Worm (Caenorhabditis elegans) whole organism, young adult: ENCODE results near the gene gakh-1.

Experiments used
- D2030.7 ChIP-seq: fragments of 200-800 bp; sonication (Bioruptor generic); IDR thresholded peaks from 2 replicates; pipeline ENCODE4 v1.3.6; 2022; ENCODE audit warnings: missing genetic modification reagents, missing genetic modification characterization, missing compliant biosample characterization
- F10E7.11 ChIP-seq: sonication (generic microtip); optimal IDR thresholded peaks from 2 replicates; lab custom pipeline; 2017; ENCODE audit warnings: mild to moderate bottlenecking, missing genetic modification characterization, moderate library complexity, missing compliant biosample characterization
- F49E8.2 ChIP-seq: sonication (generic microtip); optimal IDR thresholded peaks from 3 replicates; lab custom pipeline; 2017; ENCODE audit warnings: missing genetic modification characterization, mild to moderate bottlenecking, missing compliant biosample characterization, antibody characterized with exemption, moderate library complexity; ENCODE audit not compliant: insufficient read depth
- F57A8.1 ChIP-seq: fragments of 200-800 bp; sonication (Bioruptor generic); optimal IDR thresholded peaks from 2 replicates; lab custom pipeline; 2018; ENCODE audit warnings: mild to moderate bottlenecking, missing genetic modification characterization, moderate library complexity, missing compliant biosample characterization
- Y79H2A.3 ChIP-seq: fragments of 200-800 bp; sonication (Bioruptor generic); conservative IDR thresholded peaks from 2 replicates; pipeline ENCODE4 v1.3.6; 2022; ENCODE audit warnings: missing genetic modification reagents, missing genetic modification characterization, missing compliant biosample characterization
- Y95B8A.8 ChIP-seq: fragments of 200-800 bp; sonication (Bioruptor generic); IDR thresholded peaks from 2 replicates; pipeline ENCODE4 v1.3.6; 2022; ENCODE audit warnings: missing genetic modification reagents, missing genetic modification characterization, missing compliant biosample characterization
- atf-7 ChIP-seq: sonication (generic microtip); optimal IDR thresholded peaks from 2 replicates; lab custom pipeline; 2017; ENCODE audit warnings: mild to moderate bottlenecking, missing genetic modification characterization, missing compliant biosample characterization
- athp-1 ChIP-seq: sonication (generic microtip); optimal IDR thresholded peaks from 2 replicates; lab custom pipeline; 2017; ENCODE audit warnings: mild to moderate bottlenecking, missing genetic modification characterization, missing compliant biosample characterization
- ceh-40 ChIP-seq: fragments of 200-800 bp; sonication (Bioruptor generic); IDR thresholded peaks from 2 replicates; pipeline ENCODE4 v1.3.6; 2022; ENCODE audit warnings: missing genetic modification characterization, missing compliant biosample characterization
- ceh-91 ChIP-seq: fragments of 200-800 bp; sonication (Bioruptor generic); IDR thresholded peaks from 2 replicates; pipeline ENCODE4 v1.3.6; 2022; ENCODE audit warnings: missing genetic modification reagents, missing genetic modification characterization, missing compliant biosample characterization
- dpff-1 ChIP-seq: sonication (generic microtip); optimal IDR thresholded peaks from 2 replicates; lab custom pipeline; 2017; ENCODE audit warnings: mild to moderate bottlenecking, missing genetic modification characterization, missing compliant biosample characterization
- hlh-26 ChIP-seq: fragments of 200-800 bp; sonication (Bioruptor generic); conservative IDR thresholded peaks from 2 replicates; pipeline ENCODE4 v1.3.6; 2022; ENCODE audit warnings: missing genetic modification reagents, missing genetic modification characterization, missing compliant biosample characterization
- hmg-20 ChIP-seq: fragments of 200-800 bp; sonication (Bioruptor generic); IDR thresholded peaks from 2 replicates; pipeline ENCODE4 v1.3.6; 2022; ENCODE audit warnings: missing genetic modification reagents, missing genetic modification characterization, missing compliant biosample characterization
- lin-40 ChIP-seq: sonication (generic microtip); optimal IDR thresholded peaks from 2 replicates; lab custom pipeline; 2016; ENCODE audit warnings: missing genetic modification characterization, mild to moderate bottlenecking, missing compliant biosample characterization, missing genotype, missing genetic modification reagents
- madf-3 ChIP-seq: fragments of 200-800 bp; sonication (Bioruptor generic); IDR thresholded peaks from 2 replicates; pipeline ENCODE4 v1.3.6; 2022; ENCODE audit warnings: missing genetic modification reagents, missing genetic modification characterization, missing compliant biosample characterization
- nfya-2 ChIP-seq: fragments of 200-800 bp; sonication (Bioruptor generic); IDR thresholded peaks from 2 replicates; pipeline ENCODE4 v1.3.6; 2022; ENCODE audit warnings: missing genetic modification reagents, missing genetic modification characterization, missing compliant biosample characterization
- nfyb-1 ChIP-seq: fragments of 200-800 bp; sonication (Bioruptor generic); IDR thresholded peaks from 2 replicates; pipeline ENCODE4 v1.3.6; 2022; ENCODE audit warnings: missing genetic modification reagents, missing genetic modification characterization, missing compliant biosample characterization
- nhr-27 ChIP-seq: fragments of 200-800 bp; sonication (Bioruptor generic); optimal IDR thresholded peaks from 2 replicates; lab custom pipeline; 2018; ENCODE audit warnings: mild to moderate bottlenecking, missing genetic modification characterization, moderate library complexity, missing compliant biosample characterization
- nhr-80 ChIP-seq: sonication (generic microtip); optimal IDR thresholded peaks from 2 replicates; lab custom pipeline; 2016; ENCODE audit warnings: missing genetic modification characterization, missing compliant biosample characterization
- rcor-1 ChIP-seq: fragments of 200-800 bp; sonication (Bioruptor generic); IDR thresholded peaks from 2 replicates; pipeline ENCODE4 v1.3.6; 2022; ENCODE audit warnings: missing genetic modification reagents, missing genetic modification characterization, missing compliant biosample characterization
- rpc-1 ChIP-seq, 2 experiments: fragments of 150-350 bp in 1 of 2; sonication (generic microtip) in 1 of 2; optimal IDR thresholded peaks; 2 replicates each; lab custom pipeline; 2014 to 2018; ENCODE audit warnings: missing biosample characterization in 1 of 2, missing genetic modification characterization in 1 of 2, missing genetic modification reagents in 1 of 2, missing genotype in 1 of 2
- sptf-2 ChIP-seq: fragments of 200-800 bp; sonication (Bioruptor generic); optimal IDR thresholded peaks from 2 replicates; lab custom pipeline; 2018; ENCODE audit warnings: mild to moderate bottlenecking, missing genetic modification characterization, missing compliant biosample characterization
- tbx-9 ChIP-seq: sonication (generic microtip); optimal IDR thresholded peaks from 2 replicates; lab custom pipeline; 2016; ENCODE audit warnings: borderline replicate concordance, missing genetic modification characterization, inconsistent platforms, missing compliant biosample characterization
- xnd-1 ChIP-seq: sonication (generic microtip); optimal IDR thresholded peaks from 2 replicates; lab custom pipeline; 2016; ENCODE audit warnings: missing genotype, missing genetic modification reagents, missing genetic modification characterization, missing compliant biosample characterization
- zim-3 ChIP-seq: sonication (generic microtip); optimal IDR thresholded peaks from 2 replicates; lab custom pipeline; 2017; ENCODE audit warnings: mild to moderate bottlenecking, missing genetic modification characterization, moderate library complexity, missing compliant biosample characterization
- ztf-22 ChIP-seq: fragments of 200-800 bp; sonication (Bioruptor generic); optimal IDR thresholded peaks from 2 replicates; lab custom pipeline; 2018; ENCODE audit warnings: mild to moderate bottlenecking, missing genetic modification characterization, moderate library complexity, missing compliant biosample characterization
- ztf-26 ChIP-seq: sonication (generic microtip); optimal IDR thresholded peaks from 2 replicates; lab custom pipeline; 2017; ENCODE audit warnings: missing genetic modification characterization, missing compliant biosample characterization
- ztf-28 ChIP-seq: fragments of 200-800 bp; sonication (Bioruptor generic); IDR thresholded peaks from 2 replicates; pipeline ENCODE4 v1.3.6; 2022; ENCODE audit warnings: missing genetic modification reagents, missing genetic modification characterization, missing compliant biosample characterization
- ztf-6 ChIP-seq: fragments of 200-800 bp; sonication (Bioruptor generic); IDR thresholded peaks from 2 replicates; pipeline ENCODE4 v1.3.6; 2022; ENCODE audit warnings: missing genetic modification reagents, missing genetic modification characterization, missing compliant biosample characterization

gakh-1 gene

DNA sequence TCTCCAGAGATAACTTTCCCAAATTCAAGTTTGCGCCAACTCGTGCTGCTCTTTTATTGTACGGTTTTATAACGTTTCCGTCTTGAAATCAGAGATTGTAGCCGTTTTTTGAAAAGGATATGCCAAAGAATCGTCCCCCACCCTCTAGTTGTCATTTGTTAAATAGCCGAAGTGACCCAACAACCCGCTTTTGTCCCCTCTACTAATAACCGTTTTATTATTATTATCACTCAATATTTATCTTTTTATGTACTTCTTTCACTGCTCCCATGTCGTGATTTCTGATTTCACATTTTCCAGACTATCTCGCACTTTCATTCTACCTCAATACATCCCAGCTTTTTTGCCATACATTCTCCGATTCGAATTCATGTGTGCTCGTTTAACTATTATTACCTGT lies 44.7 kb downstream of the gakh-1 start:
- TF ChIP-seq F49E8.2 (no peak), sptf-2 (GFP tag; lab: Kevin White, UChicago) (no peak), dpff-1 (no peak), nfyb-1 (GFP tag; lab: Robert Waterston, UW) (no peak), ceh-40 (GFP tag; lab: Robert Waterston, UW) (no peak), athp-1 (no peak), rpc-1 (optimal IDR thresholded peaks at IDR 0.05; lab: Kevin White, UChicago) (no peak), rpc-1 (tag; optimal IDR thresholded peaks at IDR 0.05; lab: Kevin White, UChicago) (no peak), rcor-1 (GFP tag; lab: Robert Waterston, UW) (no peak), ceh-91 (no peak), xnd-1 (no peak), nhr-27 (no peak), nfya-2 (GFP tag; lab: Robert Waterston, UW) (no peak), F57A8.1 (GFP tag; lab: Kevin White, UChicago) (no peak), ztf-26 (tag; lab: Kevin White, UChicago) (no peak), ztf-22 (GFP tag; lab: Kevin White, UChicago) (no peak), D2030.7 (GFP tag; lab: Robert Waterston, UW) (no peak)
- TF ChIP-seq, all 124 proteins: peak for 0

DNA sequence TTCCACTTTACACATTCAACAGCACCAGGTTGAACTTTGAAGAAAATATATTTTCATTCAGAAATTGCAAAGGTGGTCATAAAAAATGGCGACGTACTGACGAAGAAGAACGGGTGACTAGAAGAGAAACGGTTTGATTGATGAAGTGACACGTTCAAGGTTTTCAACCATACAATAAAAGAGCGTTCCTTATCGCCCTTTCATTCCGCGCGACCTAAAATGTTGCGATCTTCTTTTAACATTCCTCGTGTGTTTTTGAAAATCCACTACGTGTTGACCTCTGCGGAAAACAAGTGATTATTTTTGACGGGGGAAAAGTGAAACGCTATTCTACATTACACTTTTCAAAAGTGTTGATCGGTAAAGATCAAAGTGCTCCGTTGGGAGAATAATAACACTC lies 45.8 kb downstream of the gakh-1 start:
- TF ChIP-seq hlh-26 (GFP tag; lab: Robert Waterston, UW), result no peak
- no peak for TF ChIP-seq F10E7.11
- TF ChIP-seq tbx-9 (tag; lab: Kevin White, UChicago), result no peak
- TF ChIP-seq Y79H2A.3 (GFP tag; lab: Robert Waterston, UW), result no peak
- TF ChIP-seq ztf-28 (GFP tag; lab: Robert Waterston, UW), result no peak
- TF ChIP-seq madf-3, result no peak
- TF ChIP-seq sptf-2 (GFP tag; lab: Kevin White, UChicago), result no peak
- no peak for TF ChIP-seq Y95B8A.8 (GFP tag; lab: Robert Waterston, UW)
- TF ChIP-seq lin-40 (tag; lab: Kevin White, UChicago), result no peak
- TF ChIP-seq atf-7 (tag; lab: Kevin White, UChicago), result no peak

DNA sequence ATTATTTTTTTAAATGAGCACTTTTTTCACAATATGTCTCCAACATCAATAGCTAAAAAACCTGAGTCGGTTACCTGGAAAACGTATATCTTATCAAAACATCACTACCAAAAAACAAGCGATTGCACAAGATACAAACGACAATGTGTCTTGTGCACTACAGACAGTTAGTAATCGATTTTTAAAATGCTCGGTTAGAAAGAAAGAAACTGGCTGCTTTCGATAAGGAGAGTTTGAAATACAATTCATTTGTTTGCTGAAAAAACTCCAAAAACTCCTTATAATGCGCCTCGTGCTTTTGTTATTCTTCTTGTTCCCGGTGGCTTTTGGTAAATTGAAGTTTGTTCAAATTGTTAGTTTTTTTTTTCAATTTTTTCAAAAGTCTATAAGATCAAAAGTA lies 46.9 kb downstream of the gakh-1 start, which contains the start of gene acp-5:
Gene acp-5 (plus strand): TSS at position 261 of the 400 bp plus-strand sequence.
- TF ChIP-seq nhr-80 (peak; percentile 40), hmg-20 (no peak)

DNA sequence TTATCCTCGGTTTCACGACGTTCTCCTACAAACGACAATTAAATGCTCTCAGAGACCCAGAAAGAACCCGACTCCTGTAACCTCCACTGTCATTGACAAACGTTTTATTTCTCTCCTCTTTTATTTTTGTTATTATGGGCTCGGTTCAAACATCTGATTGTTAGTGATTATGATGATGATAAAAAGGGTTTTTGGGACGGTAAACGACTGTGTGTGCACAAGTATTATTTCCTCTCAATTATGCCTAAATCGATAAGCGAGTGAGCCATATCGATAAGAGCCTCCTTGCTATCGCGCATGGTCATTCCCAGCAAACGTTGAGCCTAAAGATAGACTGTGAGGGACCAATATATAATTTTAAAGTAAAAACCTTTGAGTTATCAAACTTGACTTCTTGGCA lies 49.5 kb downstream of the gakh-1 start:
- TF ChIP-seq ztf-6 (GFP tag; lab: Robert Waterston, UW), result no peak
- peak; percentile 19 for TF ChIP-seq nhr-80

DNA sequence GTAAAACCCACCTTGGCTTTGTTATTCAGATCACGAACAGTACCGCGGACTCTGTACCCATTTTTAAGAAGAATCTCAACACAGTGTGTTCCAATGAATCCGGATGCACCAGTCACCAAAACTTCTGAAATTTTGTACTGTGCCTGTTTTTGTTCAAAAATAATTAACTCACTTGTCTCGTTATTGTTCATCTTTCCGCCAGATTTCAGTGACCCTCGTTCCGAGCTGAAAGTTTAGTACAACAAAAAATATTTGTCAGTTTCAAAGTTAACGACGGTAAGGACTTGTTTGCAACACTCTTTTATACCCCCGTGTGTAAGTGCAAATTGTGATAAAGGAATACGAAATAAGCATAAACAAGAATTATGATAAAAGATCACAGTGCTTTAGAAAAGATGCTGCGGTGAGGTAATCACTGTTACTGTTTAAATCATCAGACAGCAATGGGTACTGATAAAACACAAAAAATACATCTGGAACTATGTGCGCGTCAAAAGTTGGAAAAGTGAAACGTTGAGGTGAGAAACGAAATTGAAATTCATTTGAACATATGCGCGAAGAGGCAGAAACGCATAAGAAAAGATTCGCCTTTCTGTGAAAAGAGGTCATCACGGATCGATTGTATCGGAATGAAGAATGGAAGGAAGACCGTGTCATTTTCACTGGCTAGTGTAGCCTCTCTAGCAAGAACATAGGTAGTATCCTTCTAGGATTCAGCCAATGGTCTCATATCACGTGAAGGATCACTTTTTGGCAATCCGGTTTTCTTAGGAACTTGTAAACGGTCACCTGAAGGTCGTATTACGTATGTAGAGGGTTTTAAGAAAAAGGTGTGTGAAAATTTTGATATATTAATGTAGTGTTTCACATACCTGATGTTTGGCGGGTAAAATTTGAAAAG lies 52.5 kb downstream of the gakh-1 start, which contains the start of gene F13D11.4:
Gene F13D11.4 (minus strand): TSS at position 225 of the 901 bp plus-strand sequence.
- TF ChIP-seq zim-3 (no peak), nhr-80 (peak; percentile 30)
